Worm (Caenorhabditis elegans) whole organism, L4/young adult: ENCODE results near the gene C36C5.4.

Source experiments
- W03F9.2 ChIP-seq: fragments of 150-350 bp; optimal IDR thresholded peaks from 2 replicates; lab custom pipeline; 2014; ENCODE audit warnings: missing biosample characterization, missing genetic modification characterization
- him-1 ChIP-seq: sonication (generic microtip); optimal IDR thresholded peaks from 2 replicates; lab custom pipeline; 2016; ENCODE audit warnings: missing genotype, missing genetic modification reagents, missing genetic modification characterization, missing compliant biosample characterization

- no peak for TF ChIP-seq W03F9.2 (tag; lab: Kevin White, UChicago)
- TF ChIP-seq him-1 (tag; lab: Kevin White, UChicago): no peak
These were observed 27.9 kb upstream of the C36C5.4 start, which contains the start of the genes irld-3 and F02C9.1 for ce11 chrV:3138488-3138887.
